Fruit fly (Drosophila melanogaster): ENCODE data around the gene CG5024.

The CG5024 gene

dm6 chr3R:25778205-25778604 lies 32.7 kb upstream of the CG5024 start, which contains the start of gene CG4956:
TSS of gene CG4956 (minus strand) at chr3R:25778305.
- TF ChIP-seq rn (GFP tag; IDR thresholded peaks at IDR 0.05) (no peak), Ets98B (GFP tag; IDR thresholded peaks at IDR 0.05) (no peak)

DNA sequence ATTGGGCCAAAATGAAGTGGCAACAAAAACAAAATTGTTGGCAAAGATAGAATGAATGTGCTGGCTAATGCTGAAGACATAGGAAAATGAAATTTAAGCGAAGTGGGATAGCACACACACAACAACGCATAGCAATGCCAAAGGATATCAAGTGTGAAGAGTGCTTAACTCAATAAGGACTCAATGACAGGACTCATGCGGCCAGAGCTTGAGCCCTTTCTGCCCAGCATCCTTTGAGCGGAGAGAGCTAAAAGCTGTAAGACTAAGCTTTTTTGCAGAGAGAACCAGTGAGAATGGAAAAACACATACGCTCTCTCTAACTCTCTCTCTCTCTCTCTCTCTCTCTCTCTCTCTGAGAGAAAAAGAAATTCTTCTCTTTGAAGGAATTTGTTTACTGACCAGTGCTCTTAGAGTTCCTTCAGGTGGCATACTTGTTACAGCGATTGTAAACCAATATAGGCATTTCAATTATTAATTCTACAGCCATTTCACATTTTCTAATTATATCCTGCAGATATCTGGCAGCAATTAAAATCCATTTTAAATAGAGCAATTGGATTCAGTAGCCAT lies 28.0 kb upstream of the CG5024 start:
- no peak for TF ChIP-seq Pif1A (GFP tag; optimal IDR thresholded peaks at IDR 0.05)
- TF ChIP-seq D1 (tag; optimal IDR thresholded peaks at IDR 0.05): no peak
- TF ChIP-seq CG9948 (tag; optimal IDR thresholded peaks at IDR 0.05): no peak
- no peak for TF ChIP-seq CG4496 (GFP tag; IDR thresholded peaks at IDR 0.05)
- TF ChIP-seq CG10348 (GFP tag; IDR thresholded peaks at IDR 0.05): no peak
- TF ChIP-seq Ets98B (GFP tag; IDR thresholded peaks at IDR 0.05): no peak
- no peak for TF ChIP-seq CG8301 (tag; optimal IDR thresholded peaks at IDR 0.05)
- TF ChIP-seq CG15710 (tag; optimal IDR thresholded peaks at IDR 0.05): no peak
- TF ChIP-seq fd96Ca (GFP tag; IDR thresholded peaks at IDR 0.05): no peak
- TF ChIP-seq CG14655 (GFP tag; optimal IDR thresholded peaks at IDR 0.05): no peak
- no peak for TF ChIP-seq Pif1B (GFP tag; optimal IDR thresholded peaks at IDR 0.05)
- TF ChIP-seq gl (tag; optimal IDR thresholded peaks at IDR 0.05): no peak
- TF ChIP-seq CG34367 (tag; optimal IDR thresholded peaks at IDR 0.05): no peak
- TF ChIP-seq rn (GFP tag; IDR thresholded peaks at IDR 0.05): no peak
- TF ChIP-seq Snoo (tag; optimal IDR thresholded peaks at IDR 0.05): no peak

dm6 chr3R:25787198-25787597 lies 23.7 kb upstream of the CG5024 start, which contains the start of gene CG4960:
TSS of gene CG4960 (minus strand) at chr3R:25787298.
- no peak for TF ChIP-seq Ets98B (GFP tag; IDR thresholded peaks at IDR 0.05)
- TF ChIP-seq CG8159 (tag; optimal IDR thresholded peaks at IDR 0.05): no peak
- no peak for TF ChIP-seq CG14655 (GFP tag; optimal IDR thresholded peaks at IDR 0.05)
- TF ChIP-seq CG9948 (tag; optimal IDR thresholded peaks at IDR 0.05): no peak
- TF ChIP-seq CG4496 (GFP tag; IDR thresholded peaks at IDR 0.05): no peak
- TF ChIP-seq rn (GFP tag; IDR thresholded peaks at IDR 0.05): no peak
- no peak for TF ChIP-seq CG8301 (tag; optimal IDR thresholded peaks at IDR 0.05)
- TF ChIP-seq CG10348 (GFP tag; IDR thresholded peaks at IDR 0.05): no peak
- no peak for TF ChIP-seq CG34367 (tag; optimal IDR thresholded peaks at IDR 0.05)
- no peak for TF ChIP-seq fd96Ca (GFP tag; IDR thresholded peaks at IDR 0.05)
- TF ChIP-seq EcR (GFP tag; optimal IDR thresholded peaks at IDR 0.05): no peak

dm6 chr3R:25789355-25789754 lies 21.5 kb upstream of the CG5024 start, which contains the start of gene CG31380:
TSS of gene CG31380 (minus strand) at chr3R:25789455.
- no peak for TF ChIP-seq gl (tag; optimal IDR thresholded peaks at IDR 0.05)
- no peak for TF ChIP-seq CG8301 (tag; optimal IDR thresholded peaks at IDR 0.05)
- TF ChIP-seq Snoo (tag; optimal IDR thresholded peaks at IDR 0.05): no peak
- TF ChIP-seq EcR (GFP tag; optimal IDR thresholded peaks at IDR 0.05): no peak

DNA sequence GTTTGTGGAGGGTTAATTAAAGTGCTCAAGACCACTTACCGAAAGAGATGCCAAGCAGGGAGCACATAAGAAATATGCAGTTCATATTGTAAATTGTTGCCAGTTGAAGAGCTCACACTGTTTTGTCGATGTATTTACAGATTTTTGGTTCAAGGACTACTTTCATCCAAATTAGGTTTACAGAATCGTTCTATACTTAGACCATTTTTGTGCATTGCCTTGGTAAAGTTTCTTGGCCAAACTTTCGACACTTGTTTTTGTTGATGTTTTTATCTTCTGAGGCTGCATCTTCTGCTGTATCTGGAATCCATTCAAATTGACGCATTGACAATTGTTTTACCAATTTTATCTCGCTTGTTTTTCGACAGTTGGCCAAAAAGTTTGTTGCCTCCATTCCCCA lies 20.5 kb upstream of the CG5024 start, which contains the start of gene CG31093:
CG31093 (minus strand) TSS at position 101 of the 400 bp plus-strand sequence.
- no peak for TF ChIP-seq fd96Ca (GFP tag; IDR thresholded peaks at IDR 0.05)
- no peak for TF ChIP-seq Pif1B (GFP tag; optimal IDR thresholded peaks at IDR 0.05)
- no peak for TF ChIP-seq CG8159 (tag; optimal IDR thresholded peaks at IDR 0.05)
- no peak for TF ChIP-seq CG15710 (tag; optimal IDR thresholded peaks at IDR 0.05)
- TF ChIP-seq CG8301 (tag; optimal IDR thresholded peaks at IDR 0.05): no peak
- TF ChIP-seq rn (GFP tag; IDR thresholded peaks at IDR 0.05): no peak
- TF ChIP-seq D1 (tag; optimal IDR thresholded peaks at IDR 0.05): no peak
- no peak for TF ChIP-seq CG13204 (GFP tag; optimal IDR thresholded peaks at IDR 0.05)
- no peak for TF ChIP-seq EcR (GFP tag; optimal IDR thresholded peaks at IDR 0.05)
- no peak for TF ChIP-seq Ets98B (GFP tag; IDR thresholded peaks at IDR 0.05)
- TF ChIP-seq CG34367 (tag; optimal IDR thresholded peaks at IDR 0.05): no peak
- TF ChIP-seq CG4496 (GFP tag; IDR thresholded peaks at IDR 0.05): no peak
- TF ChIP-seq Snoo (tag; optimal IDR thresholded peaks at IDR 0.05): no peak
- TF ChIP-seq CG9948 (tag; optimal IDR thresholded peaks at IDR 0.05): no peak
- no peak for TF ChIP-seq CG10348 (GFP tag; IDR thresholded peaks at IDR 0.05)
- no peak for TF ChIP-seq CG17806 (tag; optimal IDR thresholded peaks at IDR 0.05)
- no peak for TF ChIP-seq CG14655 (GFP tag; optimal IDR thresholded peaks at IDR 0.05)
- TF ChIP-seq gl (tag; optimal IDR thresholded peaks at IDR 0.05): no peak

dm6 chr3R:25791807-25792206 lies 19.1 kb upstream of the CG5024 start:
- TF ChIP-seq Snoo (tag; optimal IDR thresholded peaks at IDR 0.05): no peak
- no peak for TF ChIP-seq CG13204 (GFP tag; optimal IDR thresholded peaks at IDR 0.05)
- no peak for TF ChIP-seq CG8301 (tag; optimal IDR thresholded peaks at IDR 0.05)
- TF ChIP-seq CG32121 (GFP tag; IDR thresholded peaks at IDR 0.05): no peak
- no peak for TF ChIP-seq Ets98B (GFP tag; IDR thresholded peaks at IDR 0.05)
- TF ChIP-seq CG17806 (tag; optimal IDR thresholded peaks at IDR 0.05): no peak
- TF ChIP-seq D1 (tag; optimal IDR thresholded peaks at IDR 0.05): no peak
- no peak for TF ChIP-seq gl (tag; optimal IDR thresholded peaks at IDR 0.05)

dm6 chr3R:25806145-25806544 lies 4.8 kb upstream of the CG5024 start, which contains the start of gene BG642167:
TSS of gene BG642167 (plus strand) at chr3R:25806445.
- no peak for TF ChIP-seq rn (GFP tag; IDR thresholded peaks at IDR 0.05)
- no peak for TF ChIP-seq CG14655 (GFP tag; optimal IDR thresholded peaks at IDR 0.05)
- no peak for TF ChIP-seq CG12605 (GFP tag; IDR thresholded peaks at IDR 0.05)
- TF ChIP-seq fd96Ca (GFP tag; IDR thresholded peaks at IDR 0.05): no peak
- TF ChIP-seq Pif1A (GFP tag; optimal IDR thresholded peaks at IDR 0.05): no peak
- TF ChIP-seq CG9948 (tag; optimal IDR thresholded peaks at IDR 0.05): no peak
- TF ChIP-seq EcR (GFP tag; optimal IDR thresholded peaks at IDR 0.05): no peak
- no peak for TF ChIP-seq D1 (tag; optimal IDR thresholded peaks at IDR 0.05)
- TF ChIP-seq Snoo (tag; optimal IDR thresholded peaks at IDR 0.05): no peak
- no peak for TF ChIP-seq CG15710 (tag; optimal IDR thresholded peaks at IDR 0.05)
